Worm (Caenorhabditis elegans) whole organism, young adult: ENCODE data around the gene F25B5.3.

Source experiments
- C06A6.2 ChIP-seq: fragments of 200-800 bp; sonication (Bioruptor generic); conservative IDR thresholded peaks from 2 replicates; pipeline ENCODE4 v1.3.6; 2022; ENCODE audit warnings: missing genetic modification characterization, missing compliant biosample characterization
- F23B12.7 ChIP-seq: sonication (generic microtip); optimal IDR thresholded peaks from 2 replicates; lab custom pipeline; 2017; ENCODE audit warnings: missing genetic modification characterization, mild to moderate bottlenecking, missing compliant biosample characterization, antibody characterized with exemption, moderate library complexity; ENCODE audit not compliant: insufficient read depth
- F55B11.4 ChIP-seq: sonication (generic microtip); optimal IDR thresholded peaks from 2 replicates; lab custom pipeline; 2016; ENCODE audit warnings: missing compliant biosample characterization, missing genetic modification characterization, borderline replicate concordance; ENCODE audit not compliant: insufficient read depth
- F57A8.1 ChIP-seq: fragments of 200-800 bp; sonication (Bioruptor generic); optimal IDR thresholded peaks from 2 replicates; lab custom pipeline; 2018; ENCODE audit warnings: mild to moderate bottlenecking, missing genetic modification characterization, moderate library complexity, missing compliant biosample characterization
- T26A5.8 ChIP-seq: sonication (generic microtip); optimal IDR thresholded peaks from 2 replicates; lab custom pipeline; 2016; ENCODE audit warnings: missing genetic modification characterization, missing compliant biosample characterization
- Y79H2A.3 ChIP-seq: fragments of 200-800 bp; sonication (Bioruptor generic); conservative IDR thresholded peaks from 2 replicates; pipeline ENCODE4 v1.3.6; 2022; ENCODE audit warnings: missing genetic modification reagents, missing genetic modification characterization, missing compliant biosample characterization
- ZK185.1 ChIP-seq: sonication (generic microtip); optimal IDR thresholded peaks from 2 replicates; lab custom pipeline; 2016; ENCODE audit warnings: mild to moderate bottlenecking, missing genetic modification characterization, missing compliant biosample characterization; ENCODE audit not compliant: poor library complexity, severe bottlenecking
- akir-1 ChIP-seq: fragments of 200-800 bp; sonication (Bioruptor generic); optimal IDR thresholded peaks from 2 replicates; lab custom pipeline; 2018; ENCODE audit warnings: mild to moderate bottlenecking, missing genetic modification characterization, moderate library complexity, missing compliant biosample characterization
- chd-7 ChIP-seq: sonication (generic microtip); optimal IDR thresholded peaks from 2 replicates; lab custom pipeline; 2016; ENCODE audit warnings: mild to moderate bottlenecking, missing genetic modification characterization, moderate library complexity, missing compliant biosample characterization
- die-1 ChIP-seq: sonication (generic microtip); optimal IDR thresholded peaks from 2 replicates; lab custom pipeline; 2016; ENCODE audit warnings: missing genotype, mild to moderate bottlenecking, missing genetic modification characterization, missing compliant biosample characterization
- efl-1 ChIP-seq: fragments of 150-350 bp; optimal IDR thresholded peaks from 2 replicates; lab custom pipeline; 2014; ENCODE audit warnings: missing biosample characterization, missing genetic modification reagents, missing genetic modification characterization
- ekl-4 ChIP-seq: fragments of 200-800 bp; sonication (Bioruptor generic); IDR thresholded peaks from 2 replicates; pipeline ENCODE4 v1.3.6; 2022; ENCODE audit warnings: missing genetic modification reagents, missing genetic modification characterization, missing compliant biosample characterization
- fkh-3 ChIP-seq: sonication (generic microtip); optimal IDR thresholded peaks from 2 replicates; lab custom pipeline; 2016; ENCODE audit warnings: mild to moderate bottlenecking, missing genetic modification characterization, missing compliant biosample characterization
- hlh-12 ChIP-seq: sonication (generic microtip); optimal IDR thresholded peaks from 2 replicates; lab custom pipeline; 2016; ENCODE audit warnings: missing genetic modification characterization, missing compliant biosample characterization
- hmg-1.2 ChIP-seq: fragments of 200-800 bp; sonication (Bioruptor generic); IDR thresholded peaks from 2 replicates; pipeline ENCODE4 v1.3.6; 2022; ENCODE audit warnings: missing genetic modification reagents, missing genetic modification characterization, missing compliant biosample characterization
- hrde-1 ChIP-seq: sonication (generic microtip); optimal IDR thresholded peaks from 2 replicates; lab custom pipeline; 2016; ENCODE audit warnings: missing genetic modification characterization, mild to moderate bottlenecking, missing compliant biosample characterization, moderate library complexity, missing genotype, missing genetic modification reagents, borderline replicate concordance
- lin-26 ChIP-seq: fragments of 200-800 bp; sonication (Bioruptor generic); IDR thresholded peaks from 2 replicates; pipeline ENCODE4 v1.3.6; 2022; ENCODE audit warnings: missing genetic modification reagents, missing genetic modification characterization, missing compliant biosample characterization
- madf-3 ChIP-seq: fragments of 200-800 bp; sonication (Bioruptor generic); IDR thresholded peaks from 2 replicates; pipeline ENCODE4 v1.3.6; 2022; ENCODE audit warnings: missing genetic modification reagents, missing genetic modification characterization, missing compliant biosample characterization
- mcd-1 ChIP-seq: fragments of 200-800 bp; sonication (Bioruptor generic); IDR thresholded peaks from 2 replicates; pipeline ENCODE4 v1.3.6; 2022; ENCODE audit warnings: missing genetic modification reagents, missing genetic modification characterization, missing compliant biosample characterization
- mes-4 ChIP-seq: sonication (generic microtip); optimal IDR thresholded peaks from 2 replicates; lab custom pipeline; 2016; ENCODE audit warnings: missing genotype, missing genetic modification characterization, missing compliant biosample characterization
- nhr-120 ChIP-seq: fragments of 200-800 bp; sonication (Bioruptor generic); IDR thresholded peaks from 2 replicates; pipeline ENCODE4 v1.3.6; 2022; ENCODE audit warnings: missing genetic modification characterization, missing compliant biosample characterization
- nhr-80 ChIP-seq: sonication (generic microtip); optimal IDR thresholded peaks from 2 replicates; lab custom pipeline; 2016; ENCODE audit warnings: missing genetic modification characterization, missing compliant biosample characterization
- pbrm-1 ChIP-seq: fragments of 200-800 bp; sonication (Bioruptor generic); IDR thresholded peaks from 2 replicates; pipeline ENCODE4 v1.3.6; 2022; ENCODE audit warnings: missing genetic modification reagents, missing genetic modification characterization, missing compliant biosample characterization
- sea-2 ChIP-seq: fragments of 200-800 bp; sonication (Bioruptor generic); IDR thresholded peaks from 2 replicates; pipeline ENCODE4 v1.3.6; 2022; ENCODE audit warnings: missing genetic modification characterization, missing compliant biosample characterization
- snpc-4 ChIP-seq, 5 experiments: fragments of 150-350 bp in 1 of 5; sonication (generic microtip) in 4 of 5; optimal IDR thresholded peaks; 2 replicates each; lab custom pipeline; 2014 to 2018; ENCODE audit warnings: missing genetic modification characterization in 5 of 5, missing biosample characterization in 3 of 5, antibody characterized with exemption in 2 of 5, mild to moderate bottlenecking in 2 of 5, missing compliant biosample characterization in 2 of 5, missing genotype in 2 of 5, moderate library complexity in 2 of 5, missing genetic modification reagents in 1 of 5
- sptf-2 ChIP-seq: fragments of 200-800 bp; sonication (Bioruptor generic); optimal IDR thresholded peaks from 2 replicates; lab custom pipeline; 2018; ENCODE audit warnings: mild to moderate bottlenecking, missing genetic modification characterization, missing compliant biosample characterization
- tbx-9 ChIP-seq: sonication (generic microtip); optimal IDR thresholded peaks from 2 replicates; lab custom pipeline; 2016; ENCODE audit warnings: borderline replicate concordance, missing genetic modification characterization, inconsistent platforms, missing compliant biosample characterization
- unc-62 ChIP-seq: fragments of 150-350 bp; optimal IDR thresholded peaks from 2 replicates; lab custom pipeline; 2014; ENCODE audit warnings: missing biosample characterization, missing genetic modification reagents, missing genetic modification characterization
- zfh-2 ChIP-seq: fragments of 200-800 bp; sonication (Bioruptor generic); conservative IDR thresholded peaks from 2 replicates; pipeline ENCODE4 v1.3.6; 2022; ENCODE audit warnings: missing genetic modification reagents, missing genetic modification characterization, missing compliant biosample characterization
- zim-3 ChIP-seq: sonication (generic microtip); optimal IDR thresholded peaks from 2 replicates; lab custom pipeline; 2017; ENCODE audit warnings: mild to moderate bottlenecking, missing genetic modification characterization, moderate library complexity, missing compliant biosample characterization
- ztf-6 ChIP-seq: fragments of 200-800 bp; sonication (Bioruptor generic); IDR thresholded peaks from 2 replicates; pipeline ENCODE4 v1.3.6; 2022; ENCODE audit warnings: missing genetic modification reagents, missing genetic modification characterization, missing compliant biosample characterization

F25B5.3 gene

DNA sequence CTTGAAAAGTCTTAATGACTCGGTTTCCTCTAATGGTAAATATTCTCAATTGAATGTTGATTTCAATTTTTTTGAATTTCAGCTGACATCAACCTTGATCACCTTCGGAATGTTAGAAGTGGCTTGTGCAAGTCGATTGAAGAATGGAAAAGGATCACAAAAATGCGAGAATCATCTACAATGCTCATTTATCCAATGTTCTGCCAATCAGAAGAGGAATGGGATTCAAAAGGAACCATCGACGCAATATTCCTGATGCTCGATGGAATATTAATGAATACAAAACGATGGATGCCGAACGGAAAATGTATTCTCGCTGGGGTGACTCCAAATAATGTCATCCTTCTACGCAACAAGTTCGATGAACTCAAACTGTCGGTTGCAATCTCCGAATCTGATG, 12.9 kb downstream of the F25B5.3 start:
- TF ChIP-seq ztf-6 (no peak), chd-7 (tag; lab: Kevin White, UChicago) (no peak), akir-1 (GFP tag; lab: Kevin White, UChicago) (no peak), T26A5.8 (tag; lab: Kevin White, UChicago) (no peak), sea-2 (GFP tag; lab: Robert Waterston, UW) (no peak), zfh-2 (no peak), die-1 (no peak), Y79H2A.3 (no peak)

DNA sequence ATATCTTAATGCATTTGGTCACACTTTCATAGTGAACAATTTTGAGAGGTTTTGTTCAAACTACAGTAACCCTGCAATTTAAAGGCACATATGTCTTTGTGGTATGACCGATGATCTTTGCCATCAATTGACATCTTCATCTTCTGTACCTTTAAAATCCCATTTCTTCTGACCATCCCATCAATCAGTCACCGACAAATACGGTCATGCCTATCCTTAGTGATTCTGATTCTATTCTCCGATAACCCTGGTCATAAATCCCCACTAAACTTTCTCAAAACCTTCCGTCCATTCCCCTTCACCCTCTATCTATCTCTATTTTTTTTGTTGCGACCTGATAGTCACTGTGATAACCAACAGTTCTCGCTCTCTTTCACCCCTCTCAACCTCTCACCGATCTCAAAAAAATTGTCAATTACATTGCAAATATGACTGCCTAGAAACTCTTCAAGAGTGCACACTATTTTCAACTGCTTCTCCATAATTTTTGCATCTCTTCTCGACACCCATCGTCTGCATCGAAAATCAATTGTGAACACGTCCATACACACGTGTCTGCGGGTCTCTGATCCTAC, 15.5 kb downstream of the F25B5.3 start:
- TF ChIP-seq sptf-2 (GFP tag; lab: Kevin White, UChicago): no peak
- TF ChIP-seq hmg-1.2 (GFP tag; lab: Robert Waterston, UW): peak; percentile 28; the same call in 1 of the 2 replicates
- peak; percentile 79 for TF ChIP-seq nhr-80 (tag; lab: Kevin White, UChicago)

DNA sequence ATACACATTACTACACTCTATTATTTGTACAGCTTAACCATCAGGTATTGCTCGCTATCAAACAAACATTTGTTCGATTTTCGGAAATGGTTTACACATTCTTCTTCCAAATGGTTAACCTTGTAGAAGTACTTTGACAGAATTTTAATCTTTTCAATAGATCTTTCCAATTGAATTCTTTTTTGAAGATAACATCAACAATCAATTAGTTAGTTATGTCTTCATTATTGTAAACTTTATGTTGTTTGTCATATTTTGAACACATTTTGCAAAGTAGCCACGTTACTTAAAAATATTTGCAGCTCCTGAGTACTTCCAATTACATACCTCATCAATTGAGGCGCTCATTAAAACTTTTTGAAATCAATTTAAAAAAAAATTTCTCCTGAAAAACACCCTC, 16.7 kb downstream of the F25B5.3 start:
- TF ChIP-seq mcd-1 (GFP tag; lab: Robert Waterston, UW): no peak
- TF ChIP-seq lin-26 (GFP tag; lab: Robert Waterston, UW): no peak
- no peak for TF ChIP-seq hlh-12 (tag; lab: Kevin White, UChicago)
- TF ChIP-seq chd-7 (tag; lab: Kevin White, UChicago): no peak
- no peak for TF ChIP-seq efl-1 (GFP tag; lab: Kevin White, UChicago)
- TF ChIP-seq F57A8.1 (GFP tag; lab: Kevin White, UChicago): no peak
- no peak for TF ChIP-seq pbrm-1 (GFP tag; lab: Robert Waterston, UW)
- no peak for TF ChIP-seq fkh-3 (tag; lab: Kevin White, UChicago)
- no peak for TF ChIP-seq tbx-9 (tag; lab: Kevin White, UChicago)
- TF ChIP-seq F23B12.7 (tag; lab: Kevin White, UChicago): no peak
- TF ChIP-seq nhr-120 (GFP tag; lab: Robert Waterston, UW): no peak
- TF ChIP-seq F55B11.4 (tag; lab: Kevin White, UChicago): no peak
- TF ChIP-seq zim-3: no peak
- no peak for TF ChIP-seq madf-3 (GFP tag; lab: Robert Waterston, UW)
- TF ChIP-seq C06A6.2 (GFP tag; lab: Robert Waterston, UW): no peak
- no peak for TF ChIP-seq ZK185.1 (tag; lab: Kevin White, UChicago)

DNA sequence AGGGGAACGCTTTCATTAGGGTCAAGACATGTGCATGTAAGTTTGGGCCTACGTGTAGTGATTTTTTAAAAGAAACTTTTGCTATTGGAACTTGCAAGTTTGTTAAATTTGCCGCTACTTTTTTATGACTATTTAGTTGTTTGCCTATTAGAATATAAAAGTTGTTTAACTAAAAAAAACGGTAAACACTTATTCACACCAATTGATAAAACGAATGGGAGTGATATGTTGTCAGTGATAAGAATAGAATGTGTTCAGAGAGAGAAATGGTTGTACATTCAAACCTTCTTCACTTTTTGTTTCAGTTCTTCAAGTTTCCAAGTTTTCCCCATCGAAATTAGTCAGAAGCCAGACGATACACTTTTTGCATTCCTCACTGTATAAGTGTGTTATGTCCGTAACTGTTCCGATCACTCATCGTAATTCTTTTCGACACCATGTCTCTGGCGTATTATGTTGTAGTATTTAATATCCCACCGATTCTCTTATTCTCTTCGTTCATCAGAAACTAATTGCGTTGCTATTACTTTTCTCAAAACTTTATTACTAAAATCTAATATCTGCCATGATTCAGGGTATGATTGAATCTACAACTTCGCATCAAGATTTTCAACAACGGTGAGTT, 17.3 kb downstream of the F25B5.3 start, which contains the start of gene dct-6:
Gene dct-6 (plus strand): TSS at position 575 of the 625 bp plus-strand sequence.
- TF ChIP-seq nhr-80 (tag; lab: Kevin White, UChicago): peak; percentile 41
- TF ChIP-seq akir-1 (GFP tag; lab: Kevin White, UChicago): no peak

DNA sequence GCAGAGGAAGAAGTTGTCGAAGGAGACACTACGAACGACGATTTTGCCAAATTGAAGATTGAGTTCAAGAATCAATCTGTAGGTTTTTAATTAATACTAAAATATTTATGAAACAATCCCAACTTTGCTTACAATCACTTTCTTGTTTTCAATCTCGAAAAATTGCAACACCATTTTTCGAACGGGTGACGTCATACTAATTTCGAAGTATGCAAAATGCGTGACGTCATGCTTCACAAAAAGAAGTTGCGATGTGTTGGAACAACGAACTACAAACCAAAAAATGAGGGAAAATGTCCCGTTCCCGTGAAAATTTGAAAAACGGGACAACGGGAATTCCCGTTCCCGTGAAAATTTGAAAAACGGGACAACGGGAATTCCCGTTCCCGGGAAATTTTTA, 19.0 kb downstream of the F25B5.3 start:
- TF ChIP-seq ekl-4 (GFP tag; lab: Robert Waterston, UW) (no peak), sea-2 (GFP tag; lab: Robert Waterston, UW) (no peak), C06A6.2 (GFP tag; lab: Robert Waterston, UW) (no peak), hrde-1 (tag; lab: Kevin White, UChicago) (no peak), T26A5.8 (tag; lab: Kevin White, UChicago) (no peak), mes-4 (tag; lab: Kevin White, UChicago) (no peak), snpc-4 (GFP tag; optimal IDR thresholded peaks at IDR 0.05; lab: Kevin White, UChicago) (no peak), snpc-4 (tag; optimal IDR thresholded peaks at IDR 0.05; lab: Kevin White, UChicago) (no peak), unc-62 (GFP tag; lab: Kevin White, UChicago) (no peak)
